Worm (Caenorhabditis elegans): ENCODE results near the gene Y39F10C.3.

DNA sequence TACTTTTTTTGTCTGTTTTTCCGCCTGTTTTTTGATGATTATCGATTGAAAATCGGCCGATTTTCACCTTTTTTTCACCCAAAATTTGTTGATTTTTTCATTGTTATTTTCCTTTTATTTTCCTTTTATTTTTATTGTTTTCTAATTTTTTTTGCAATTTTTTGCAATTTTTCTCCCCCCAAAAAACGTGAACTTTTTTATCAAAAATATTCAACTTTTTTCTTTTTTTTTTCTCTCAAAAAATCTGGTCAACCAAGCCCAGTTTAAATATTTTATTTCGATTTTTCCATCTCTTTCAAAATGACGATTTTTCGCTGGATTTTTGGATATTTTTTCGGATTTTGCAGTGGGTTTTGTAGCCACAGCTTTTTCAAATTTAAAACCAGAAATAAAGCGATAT lies 49.3 kb downstream of the Y39F10C.3 start, which contains the start of gene rfip-2:
- no peak for TF ChIP-seq flt-1 (GFP tag; IDR thresholded peaks at IDR 0.05)
- no peak for TF ChIP-seq ztf-29 (GFP tag; IDR thresholded peaks at IDR 0.05)
- TF ChIP-seq ref-1 (GFP tag; conservative IDR thresholded peaks at IDR 0.05) = no peak
- TF ChIP-seq cog-1 (tag; optimal IDR thresholded peaks at IDR 0.05) = no peak
